Fruit fly (Drosophila melanogaster) whole organism, embryonic: Measurements from ENCODE around the gene UQCR-Q.
A peak's percentile ranks its signal among the peaks of the same experiment; 100 is the strongest.

Experiments used
- Ada2b ChIP-seq: fragments of 200-800 bp; sonication (Bioruptor generic); IDR thresholded peaks from 2 replicates; pipeline ENCODE4 v1.3.6; 2022; ENCODE audit warnings: missing biosample characterization, missing genetic modification characterization
- Atf3 ChIP-seq: fragments of 200-800 bp; sonication (Bioruptor generic); optimal IDR thresholded peaks from 3 replicates; lab custom pipeline; 2016; ENCODE audit warnings: missing biosample characterization, missing genetic modification characterization
- Awh ChIP-seq: fragments of 200-800 bp; sonication (Bioruptor generic); IDR thresholded peaks from 2 replicates; pipeline ENCODE4, ENCODE4 v1.3.6; 2022; ENCODE audit warnings: missing biosample characterization, missing genetic modification characterization
- B-H1 ChIP-seq: fragments of 200-800 bp; sonication (Bioruptor generic); IDR thresholded peaks from 3 replicates; pipeline ENCODE4 v1.3.6; 2022; ENCODE audit warnings: missing biosample characterization, missing genetic modification characterization
- Bdp1 ChIP-seq: fragments of 200-800 bp; sonication (Bioruptor generic); optimal IDR thresholded peaks from 3 replicates; lab custom pipeline; 2016; ENCODE audit warnings: missing biosample characterization, missing genetic modification characterization
- CG10274 ChIP-seq: fragments of 200-800 bp; sonication (Bioruptor generic); optimal IDR thresholded peaks from 3 replicates; lab custom pipeline; 2017; ENCODE audit warnings: missing biosample characterization, mild to moderate bottlenecking, missing genetic modification characterization
- CG10654 ChIP-seq: fragments of 200-800 bp; sonication (Bioruptor generic); optimal IDR thresholded peaks from 2 replicates; lab custom pipeline; 2016; ENCODE audit warnings: missing biosample characterization, missing genetic modification characterization
- CG10959 ChIP-seq: fragments of 200-800 bp; sonication (Bioruptor generic); IDR thresholded peaks from 2 replicates; pipeline ENCODE4 v1.3.6; 2022; ENCODE audit warnings: missing biosample characterization, missing genetic modification characterization
- CG12236 ChIP-seq: fragments of 200-800 bp; sonication (Bioruptor generic); optimal IDR thresholded peaks from 2 replicates; lab custom pipeline; 2016; ENCODE audit warnings: missing biosample characterization, missing genetic modification characterization
- CG1233 ChIP-seq: fragments of 200-800 bp; sonication (Bioruptor generic); optimal IDR thresholded peaks from 4 replicates; lab custom pipeline; 2018; ENCODE audit warnings: missing biosample characterization, mild to moderate bottlenecking, missing genetic modification characterization
- CG14667 ChIP-seq: fragments of 200-800 bp; sonication (Bioruptor generic); IDR thresholded peaks from 2 replicates; pipeline ENCODE4 v1.3.6; 2022; ENCODE audit warnings: missing biosample characterization, missing genetic modification characterization
- CG15696 ChIP-seq: fragments of 200-800 bp; sonication (Bioruptor generic); optimal IDR thresholded peaks from 2 replicates; lab custom pipeline; 2019; ENCODE audit warnings: missing biosample characterization, mild to moderate bottlenecking, missing genetic modification characterization, moderate library complexity
- CG17568 ChIP-seq: fragments of 200-800 bp; sonication (Bioruptor generic); optimal IDR thresholded peaks from 2 replicates; lab custom pipeline; 2018; ENCODE audit warnings: missing biosample characterization, mild to moderate bottlenecking, missing genetic modification characterization, moderate library complexity
- CG18619 ChIP-seq: fragments of 200-800 bp; sonication (Bioruptor generic); optimal IDR thresholded peaks from 3 replicates; lab custom pipeline; 2017; ENCODE audit warnings: missing biosample characterization, mild to moderate bottlenecking, missing genetic modification characterization
- CG2116 ChIP-seq: fragments of 200-800 bp; sonication (Bioruptor generic); optimal IDR thresholded peaks from 3 replicates; lab custom pipeline; 2018; ENCODE audit warnings: missing biosample characterization, mild to moderate bottlenecking, missing genetic modification characterization
- CG3065 ChIP-seq: fragments of 200-800 bp; sonication (Bioruptor generic); optimal IDR thresholded peaks from 2 replicates; lab custom pipeline; 2016; ENCODE audit warnings: missing biosample characterization, missing genetic modification characterization
- CG32772 ChIP-seq: fragments of 200-800 bp; sonication (Bioruptor generic); IDR thresholded peaks from 2 replicates; pipeline ENCODE4 v1.3.6; 2022; ENCODE audit warnings: missing biosample characterization, missing genetic modification characterization
- CG34376 ChIP-seq: fragments of 200-800 bp; sonication (Bioruptor generic); optimal IDR thresholded peaks from 2 replicates; lab custom pipeline; 2018; ENCODE audit warnings: missing biosample characterization, mild to moderate bottlenecking, missing genetic modification characterization
- CG4404 ChIP-seq: fragments of 200-800 bp; sonication (Bioruptor generic); IDR thresholded peaks from 2 replicates; pipeline ENCODE4 v1.3.6; 2022; ENCODE audit warnings: missing biosample characterization, missing genetic modification characterization
- CG4424 ChIP-seq: fragments of 200-800 bp; sonication (Bioruptor generic); optimal IDR thresholded peaks from 3 replicates; lab custom pipeline; 2016; ENCODE audit warnings: missing biosample characterization, missing genetic modification characterization
- CG5180 ChIP-seq: fragments of 200-800 bp; sonication (Bioruptor generic); optimal IDR thresholded peaks from 3 replicates; lab custom pipeline; 2017; ENCODE audit warnings: missing biosample characterization, missing genetic modification characterization, mild to moderate bottlenecking, moderate library complexity, missing genetic modification reagents
- CG6791 ChIP-seq: fragments of 200-800 bp; sonication (Bioruptor generic); IDR thresholded peaks from 3 replicates; pipeline ENCODE4 v1.3.6; 2022; ENCODE audit warnings: missing biosample characterization, missing genetic modification characterization; ENCODE audit not compliant: partially characterized antibody
- CG7839 ChIP-seq: fragments of 200-800 bp; sonication (Bioruptor generic); optimal IDR thresholded peaks from 3 replicates; lab custom pipeline; 2018; ENCODE audit warnings: missing biosample characterization, mild to moderate bottlenecking, missing genetic modification characterization, moderate library complexity
- CG8765 ChIP-seq: fragments of 200-800 bp; sonication (Bioruptor generic); IDR thresholded peaks from 2 replicates; pipeline ENCODE4 v1.3.6; 2022; ENCODE audit warnings: missing biosample characterization, missing genetic modification characterization
- ERR ChIP-seq: fragments of 200-800 bp; sonication (Bioruptor generic); optimal IDR thresholded peaks from 2 replicates; lab custom pipeline; 2016; ENCODE audit warnings: missing biosample characterization, missing genetic modification characterization
- Ets65A ChIP-seq: fragments of 200-800 bp; sonication (Bioruptor generic); peaks from one replicate; lab custom pipeline; 2016; ENCODE audit warnings: missing biosample characterization, missing genetic modification characterization
- Ets97D ChIP-seq: fragments of 200-800 bp; sonication (Bioruptor generic); optimal IDR thresholded peaks from 3 replicates; lab custom pipeline; 2016; ENCODE audit warnings: missing biosample characterization, missing genetic modification characterization
- GATAe ChIP-seq: fragments of 200-800 bp; sonication (Bioruptor generic); conservative IDR thresholded peaks from 2 replicates; pipeline ENCODE4 v1.3.6; 2022; ENCODE audit warnings: missing biosample characterization, missing genetic modification characterization
- H2.0 ChIP-seq: fragments of 200-800 bp; sonication (Bioruptor generic); IDR thresholded peaks from 2 replicates; pipeline ENCODE4 v1.3.6; 2022; ENCODE audit warnings: missing biosample characterization, missing genetic modification characterization
- NC2β ChIP-seq: fragments of 200-800 bp; sonication (Bioruptor generic); optimal IDR thresholded peaks from 2 replicates; lab custom pipeline; 2016; ENCODE audit warnings: missing biosample characterization, missing genetic modification characterization
- Nf-YC ChIP-seq: fragments of 200-800 bp; optimal IDR thresholded peaks from 3 replicates; lab custom pipeline; 2019; ENCODE audit warnings: missing biosample characterization, mild to moderate bottlenecking, missing genetic modification characterization, moderate library complexity
- Poxn ChIP-seq: fragments of 200-800 bp; sonication (Bioruptor generic); IDR thresholded peaks from 2 replicates; pipeline ENCODE4 v1.3.6; 2022; ENCODE audit warnings: missing biosample characterization, missing genetic modification characterization
- abd-A ChIP-seq: fragments of 200-800 bp; sonication (Bioruptor generic); optimal IDR thresholded peaks from 3 replicates; lab custom pipeline; 2019; ENCODE audit warnings: missing biosample characterization, mild to moderate bottlenecking, missing genetic modification characterization, moderate library complexity
- ase ChIP-seq: fragments of 200-800 bp; sonication (Bioruptor generic); IDR thresholded peaks from 3 replicates; pipeline ENCODE4 v1.3.6; 2022; ENCODE audit warnings: missing biosample characterization, missing genetic modification characterization
- ato ChIP-seq: fragments of 200-800 bp; sonication (Bioruptor generic); IDR thresholded peaks from 2 replicates; pipeline ENCODE4 v1.3.6; 2022; ENCODE audit warnings: missing biosample characterization, missing genetic modification characterization; ENCODE audit not compliant: partially characterized antibody
- bcd ChIP-seq: fragments of 200-800 bp; sonication (Bioruptor generic); optimal IDR thresholded peaks from 2 replicates; lab custom pipeline; 2017; ENCODE audit warnings: missing biosample characterization, mild to moderate bottlenecking, missing genetic modification characterization
- caup ChIP-seq: fragments of 200-800 bp; sonication (Bioruptor generic); optimal IDR thresholded peaks from 3 replicates; lab custom pipeline; 2017; ENCODE audit warnings: missing biosample characterization, mild to moderate bottlenecking, missing genetic modification characterization, moderate library complexity; ENCODE audit not compliant: severe bottlenecking
- chif ChIP-seq, 2 experiments: fragments of 200-800 bp; sonication (Bioruptor generic); optimal IDR thresholded peaks; 3 replicates each; lab custom pipeline; 2016; ENCODE audit warnings: missing biosample characterization in 2 of 2, missing genetic modification characterization in 2 of 2
- disco-r ChIP-seq: fragments of 200-800 bp; sonication (Bioruptor generic); optimal IDR thresholded peaks from 2 replicates; lab custom pipeline; 2016; ENCODE audit warnings: missing biosample characterization, missing genetic modification characterization
- dpn ChIP-seq, 2 experiments: fragments of 200-800 bp; sonication (Bioruptor generic); optimal IDR thresholded peaks; 3 replicates each; lab custom pipeline; 2016; ENCODE audit warnings: missing biosample characterization in 2 of 2, missing genetic modification characterization in 2 of 2
- emc ChIP-seq: fragments of 200-800 bp; sonication (Bioruptor generic); optimal IDR thresholded peaks from 2 replicates; lab custom pipeline; 2016; ENCODE audit warnings: missing biosample characterization, missing genetic modification characterization
- fru ChIP-seq: fragments of >200 bp; optimal IDR thresholded peaks from 2 replicates; lab custom pipeline; 2017
- ftz-f1 ChIP-seq: fragments of 200-800 bp; sonication (Bioruptor generic); optimal IDR thresholded peaks from 2 replicates; lab custom pipeline; 2016; ENCODE audit warnings: missing biosample characterization, missing genetic modification characterization
- gt ChIP-seq: fragments of 200-800 bp; sonication (Bioruptor generic); IDR thresholded peaks from 2 replicates; pipeline ENCODE4 v1.3.6; 2022; ENCODE audit warnings: missing biosample characterization, missing genetic modification characterization
- ham ChIP-seq: fragments of 200-800 bp; sonication (Bioruptor generic); IDR thresholded peaks from 2 replicates; pipeline ENCODE4 v1.3.6; 2022; ENCODE audit warnings: missing biosample characterization, missing genetic modification characterization
- ken ChIP-seq: fragments of 200-800 bp; sonication (Bioruptor generic); IDR thresholded peaks from 3 replicates; pipeline ENCODE4 v1.3.6; 2022; ENCODE audit warnings: missing biosample characterization, missing genetic modification characterization
- lbe ChIP-seq: fragments of 200-800 bp; sonication (Bioruptor generic); optimal IDR thresholded peaks from 2 replicates; lab custom pipeline; 2016; ENCODE audit warnings: missing biosample characterization, mild to moderate bottlenecking, missing genetic modification characterization
- peb ChIP-seq: fragments of 200-800 bp; sonication (Bioruptor generic); IDR thresholded peaks from 2 replicates; pipeline ENCODE4 v1.3.6; 2022; ENCODE audit warnings: missing biosample characterization, missing genetic modification characterization
- pum ChIP-seq: fragments of 200-800 bp; sonication (Bioruptor generic); optimal IDR thresholded peaks from 2 replicates; lab custom pipeline; 2016; ENCODE audit warnings: missing biosample characterization, missing genetic modification characterization
- rib ChIP-seq: fragments of 200-800 bp; sonication (Bioruptor generic); IDR thresholded peaks from 2 replicates; pipeline ENCODE4 v1.3.6; 2022; ENCODE audit warnings: missing biosample characterization, missing genetic modification characterization
- slbo ChIP-seq: fragments of 200-800 bp; sonication (Bioruptor generic); IDR thresholded peaks from 2 replicates; pipeline ENCODE4 v1.3.6; 2022; ENCODE audit warnings: missing biosample characterization, missing genetic modification characterization
- stwl ChIP-seq: fragments of 200-800 bp; sonication (Bioruptor generic); optimal IDR thresholded peaks from 3 replicates; lab custom pipeline; 2018; ENCODE audit warnings: missing biosample characterization, mild to moderate bottlenecking, missing genetic modification characterization, moderate library complexity
- toy ChIP-seq: fragments of 200-800 bp; sonication (Bioruptor generic); IDR thresholded peaks from 2 replicates; pipeline ENCODE4 v1.3.6; 2022; ENCODE audit warnings: missing biosample characterization, missing genetic modification characterization

UQCR-Q gene

dm6 chr3L:17430957-17431585 is 43.5 kb upstream of the UQCR-Q start (continued):
- no peak for TF ChIP-seq CG5180 (GFP tag; lab: Kevin White, UChicago)
- no peak for TF ChIP-seq CG10654
- no peak for TF ChIP-seq ftz-f1 (GFP tag; lab: Kevin White, UChicago)
- no peak for TF ChIP-seq Bdp1 (GFP tag; lab: Kevin White, UChicago)
- TF ChIP-seq ken, result no peak
- no peak for TF ChIP-seq rib (GFP tag; lab: Robert Waterston, UW)
- no peak for TF ChIP-seq CG3065 (GFP tag; lab: Kevin White, UChicago)
- no peak for TF ChIP-seq emc
- TF ChIP-seq CG10274 (GFP tag; lab: Kevin White, UChicago), result no peak
- no peak for TF ChIP-seq disco-r (GFP tag; lab: Kevin White, UChicago)
- no peak for TF ChIP-seq GATAe (GFP tag; lab: Robert Waterston, UW)
- no peak for TF ChIP-seq CG18619
- TF ChIP-seq ase (GFP tag; lab: Robert Waterston, UW), result no peak
- TF ChIP-seq CG1233 (GFP tag; lab: Kevin White, UChicago), result no peak
- peak; percentile 5 for TF ChIP-seq caup (GFP tag; lab: Kevin White, UChicago)
- TF ChIP-seq CG10959, result no peak
- TF ChIP-seq Atf3, result no peak
- TF ChIP-seq ERR (GFP tag; lab: Kevin White, UChicago), result no peak
- no peak for TF ChIP-seq H2.0 (GFP tag; lab: Robert Waterston, UW)
- no peak for TF ChIP-seq CG32772 (GFP tag; lab: Robert Waterston, UW)
- TF ChIP-seq NC2β (GFP tag; lab: Kevin White, UChicago), result no peak
- TF ChIP-seq abd-A (tag; lab: Kevin White, UChicago), result no peak
- no peak for TF ChIP-seq Ada2b (GFP tag; lab: Robert Waterston, UW)
- TF ChIP-seq Nf-YC (tag; lab: Kevin White, UChicago), result no peak
- TF ChIP-seq CG12236, result no peak
- TF ChIP-seq ham (GFP tag; lab: Robert Waterston, UW), result no peak
- no peak for TF ChIP-seq CG8765 (GFP tag; lab: Robert Waterston, UW)
- TF ChIP-seq toy, result no peak
- peak; percentile 73 for TF ChIP-seq CG34376 (GFP tag; lab: Kevin White, UChicago)
- no peak for TF ChIP-seq chif (GFP tag; optimal IDR thresholded peaks at IDR 0.05; lab: Kevin White, UChicago)
- TF ChIP-seq lbe (GFP tag; lab: Kevin White, UChicago), result no peak
- no peak for TF ChIP-seq pum (GFP tag; lab: Kevin White, UChicago)
- TF ChIP-seq peb (GFP tag; lab: Robert Waterston, UW), result no peak
- no peak for TF ChIP-seq fru (lab: Kevin White, UChicago)
- TF ChIP-seq Awh (GFP tag; lab: Robert Waterston, UW), result no peak
- no peak for TF ChIP-seq Poxn (GFP tag; lab: Robert Waterston, UW)
- peak in 1 of 2 experiments; percentile 21 for TF ChIP-seq dpn (GFP tag; optimal IDR thresholded peaks at IDR 0.05; lab: Kevin White, UChicago)
- TF ChIP-seq ato (GFP tag; lab: Robert Waterston, UW), result no peak
- no peak for TF ChIP-seq Ets97D (GFP tag; lab: Kevin White, UChicago)
- no peak for TF ChIP-seq CG4424 (GFP tag; lab: Kevin White, UChicago)
- TF ChIP-seq CG4404 (GFP tag; lab: Robert Waterston, UW), result no peak
- no peak for TF ChIP-seq bcd (GFP tag; lab: Kevin White, UChicago)
- TF ChIP-seq B-H1 (GFP tag; lab: Robert Waterston, UW), result no peak
- peak; percentile 43 for TF ChIP-seq slbo
- no peak for TF ChIP-seq Ets65A (GFP tag; lab: Kevin White, UChicago)
- TF ChIP-seq CG2116 (GFP tag; lab: Kevin White, UChicago), result no peak
- TF ChIP-seq CG17568 (GFP tag; lab: Kevin White, UChicago), result no peak
- no peak for TF ChIP-seq gt (GFP tag; lab: Robert Waterston, UW)
- TF ChIP-seq CG7839 (tag; lab: Kevin White, UChicago), result peak; percentile 21
- no peak for TF ChIP-seq CG15696
- TF ChIP-seq stwl (tag; lab: Kevin White, UChicago), result no peak
- no peak for TF ChIP-seq CG6791 (GFP tag; lab: Robert Waterston, UW)
- no peak for TF ChIP-seq CG14667 (GFP tag; lab: Robert Waterston, UW)
